Worm (Caenorhabditis elegans) whole organism, L4 larva: Measurements from ENCODE around the gene F10E9.1.

Experiments
- R02D3.7 ChIP-seq: fragments of 150-350 bp; sonication (generic microtip); optimal IDR thresholded peaks from 3 replicates; lab custom pipeline; 2014; ENCODE audit warnings: missing biosample characterization, missing genetic modification characterization
- aly-2 ChIP-seq: sonication (generic microtip); optimal IDR thresholded peaks from 2 replicates; lab custom pipeline; 2018; ENCODE audit warnings: missing biosample characterization, missing genetic modification characterization
- ama-1 ChIP-seq: fragments of 150-350 bp; optimal IDR thresholded peaks from 2 replicates; lab custom pipeline; 2014; ENCODE audit warnings: inconsistent platforms, mixed read lengths
- dpl-1 ChIP-seq: fragments of 150-350 bp; optimal IDR thresholded peaks from 2 replicates; lab custom pipeline; 2014; ENCODE audit warnings: missing biosample characterization, missing genetic modification reagents, missing genetic modification characterization
- lim-7 ChIP-seq: fragments of 200-800 bp; sonication (Bioruptor generic); IDR thresholded peaks from 2 replicates; pipeline ENCODE4 v1.3.6; 2022; ENCODE audit warnings: missing genetic modification characterization, missing compliant biosample characterization
- lin-15B ChIP-seq: fragments of 150-350 bp; sonication (generic microtip); optimal IDR thresholded peaks from 3 replicates; lab custom pipeline; 2014; ENCODE audit warnings: missing biosample characterization, missing genetic modification characterization
- lsy-2 ChIP-seq, 2 experiments: fragments of 150-350 bp in 1 of 2; sonication (generic microtip) in 1 of 2; optimal IDR thresholded peaks; 2 replicates each; lab custom pipeline; 2014 to 2017; ENCODE audit warnings: missing biosample characterization in 2 of 2, missing genetic modification characterization in 2 of 2
- nhr-48 ChIP-seq: sonication (generic microtip); optimal IDR thresholded peaks from 2 replicates; lab custom pipeline; 2016; ENCODE audit warnings: mild to moderate bottlenecking, missing genetic modification characterization, missing compliant biosample characterization
- nhr-77 ChIP-seq: fragments of 150-350 bp; optimal IDR thresholded peaks from 2 replicates; lab custom pipeline; 2014; ENCODE audit warnings: missing biosample characterization, missing genetic modification characterization
- pha-4 ChIP-seq, 2 experiments: fragments of 150-350 bp in 1 of 2; fragments of 200-800 bp in 1 of 2; sonication (Bioruptor generic) in 1 of 2; IDR thresholded peaks in 1 of 2; optimal IDR thresholded peaks in 1 of 2; 2 replicates each; pipeline versions ENCODE4 v1.3.6 to Lab custom; 2014 to 2022; ENCODE audit warnings: missing genetic modification characterization in 2 of 2, missing genetic modification reagents in 2 of 2, missing biosample characterization in 1 of 2, missing compliant biosample characterization in 1 of 2
- rbr-2 ChIP-seq: sonication (generic microtip); optimal IDR thresholded peaks from 2 replicates; lab custom pipeline; 2016; ENCODE audit warnings: missing genotype, missing genetic modification characterization, missing compliant biosample characterization
- tag-97 ChIP-seq: fragments of 200-800 bp; sonication (Bioruptor generic); IDR thresholded peaks from 2 replicates; pipeline ENCODE4 v1.3.6; 2022; ENCODE audit warnings: missing genetic modification characterization, missing compliant biosample characterization
- unc-130 ChIP-seq: sonication (generic microtip); optimal IDR thresholded peaks from 2 replicates; lab custom pipeline; 2016; ENCODE audit warnings: missing genetic modification reagents, missing genetic modification characterization, missing compliant biosample characterization
- unc-62 ChIP-seq, 3 experiments: fragments of 150-350 bp in 1 of 3; sonication (generic microtip); optimal IDR thresholded peaks in 2 of 3; peaks in 1 of 3; 1 replicate in 1 of 3; 2 replicates in 2 of 3; lab custom pipeline; 2014 to 2017; ENCODE audit warnings: missing biosample characterization in 3 of 3, missing genetic modification characterization in 3 of 3, missing genetic modification reagents in 3 of 3, missing genotype in 1 of 3

DNA sequence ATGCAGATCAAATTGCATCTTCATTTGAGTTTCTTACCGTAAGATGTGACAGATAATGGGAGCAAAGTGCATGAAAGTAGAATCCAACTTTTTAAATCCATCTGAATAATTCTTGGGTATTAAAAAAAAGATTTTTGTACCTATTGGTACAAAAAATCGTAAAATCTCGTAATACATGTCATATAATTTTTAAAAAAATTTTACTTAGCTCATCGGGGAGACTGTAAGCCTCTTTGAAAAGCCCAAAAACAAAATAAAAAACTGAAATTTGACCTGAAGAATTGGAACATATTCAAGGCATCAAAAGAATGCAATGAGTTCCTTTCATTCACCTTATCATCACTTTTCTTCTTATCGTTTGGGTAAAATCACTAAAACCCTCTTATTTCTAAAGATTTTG is 47.1 kb upstream of the F10E9.1 start, which contains the start of gene clec-160:
- TF ChIP-seq unc-130 (no peak), R02D3.7 (tag; lab: Kevin White, UChicago) (no peak), tag-97 (GFP tag; lab: Robert Waterston, UW) (no peak), aly-2 (tag; lab: Kevin White, UChicago) (no peak), lim-7 (GFP tag; lab: Robert Waterston, UW) (no peak), rbr-2 (tag; lab: Kevin White, UChicago) (no peak), pha-4 (GFP tag; IDR thresholded peaks at IDR 0.05; lab: Robert Waterston, UW) (no peak), pha-4 (tag; optimal IDR thresholded peaks at IDR 0.05; lab: Kevin White, UChicago) (no peak), ama-1 (lab: Kevin White, UChicago) (no peak), dpl-1 (GFP tag; lab: Kevin White, UChicago) (no peak), lsy-2 (tag; optimal IDR thresholded peaks at IDR 0.05; lab: Kevin White, UChicago) (no peak), nhr-77 (tag; lab: Kevin White, UChicago) (no peak), lin-15B (tag; lab: Kevin White, UChicago) (no peak), nhr-48 (no peak), unc-62 (GFP tag; optimal IDR thresholded peaks at IDR 0.05 in 1 of 2; lab: Kevin White, UChicago) (no peak), unc-62 (tag; optimal IDR thresholded peaks at IDR 0.05; lab: Kevin White, UChicago) (no peak)
